Worm (Caenorhabditis elegans): ENCODE measurements around the gene fbxa-108.

Gene fbxa-108

DNA sequence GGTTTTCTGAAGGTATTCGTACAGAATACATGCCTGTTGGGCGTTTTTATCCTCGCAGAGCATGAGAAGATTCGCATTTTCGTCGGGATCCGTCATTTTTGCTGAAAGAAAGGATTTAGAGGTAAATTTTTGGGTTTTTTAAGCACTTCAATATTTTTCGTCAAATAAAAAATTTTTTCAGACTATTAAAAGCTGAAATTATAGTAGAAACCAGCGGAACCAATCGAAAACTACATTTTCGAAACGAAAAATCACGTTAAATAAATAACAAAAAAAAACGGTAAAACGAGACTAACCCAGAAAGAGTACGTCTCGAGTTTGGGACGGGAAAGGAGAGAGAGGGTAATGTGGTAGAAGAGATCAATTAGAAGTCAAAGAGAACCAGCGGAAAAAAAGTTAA, 8.8 kb downstream of the fbxa-108 start, which contains the start of gene fbxa-192:
Gene fbxa-192, minus strand, starts transcription at position 101 of the 400 bp plus-strand sequence.
- no peak for TF ChIP-seq mxl-3 (GFP tag; optimal IDR thresholded peaks at IDR 0.05)
- TF ChIP-seq zip-11 (GFP tag; IDR thresholded peaks at IDR 0.05): no peak
- no peak for TF ChIP-seq dpl-1 (GFP tag; optimal IDR thresholded peaks at IDR 0.05)
- TF ChIP-seq madf-9 (GFP tag; conservative IDR thresholded peaks at IDR 0.05): no peak
- TF ChIP-seq nhr-102 (tag; optimal IDR thresholded peaks at IDR 0.05): no peak
- no peak for TF ChIP-seq daf-8 (GFP tag; IDR thresholded peaks at IDR 0.05)
- no peak for TF ChIP-seq egl-43 (GFP tag; IDR thresholded peaks at IDR 0.05)

DNA sequence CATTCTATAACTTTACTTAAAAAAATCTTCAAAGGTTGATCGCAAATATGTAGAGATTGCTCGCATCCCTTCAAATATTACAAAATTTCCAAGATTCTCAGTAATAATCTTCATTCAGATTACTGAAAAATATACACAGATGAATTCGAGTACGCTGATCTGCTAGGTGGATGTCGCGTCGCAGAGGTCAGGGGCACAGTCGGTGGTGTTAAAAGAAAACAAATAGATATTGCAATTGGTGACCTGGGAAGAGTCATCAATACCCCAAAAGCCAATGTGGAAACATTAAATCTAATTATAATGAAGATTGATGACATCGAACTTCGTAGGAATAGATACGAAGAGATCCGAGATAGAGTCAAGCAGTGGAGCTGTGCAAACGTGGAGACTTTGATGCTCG, 30.6 kb downstream of the fbxa-108 start, which contains the start of gene F57G4.10:
Gene F57G4.10, plus strand, starts transcription at position 301 of the 400 bp plus-strand sequence.
- no peak for TF ChIP-seq daf-12 (tag; optimal IDR thresholded peaks at IDR 0.05)
- TF ChIP-seq nhr-102 (tag; optimal IDR thresholded peaks at IDR 0.05): no peak
- TF ChIP-seq set-16 (GFP tag; IDR thresholded peaks at IDR 0.05): no peak
- TF ChIP-seq nhr-6 (tag; optimal IDR thresholded peaks at IDR 0.05): no peak
- TF ChIP-seq spr-3 (GFP tag; optimal IDR thresholded peaks at IDR 0.05): no peak
- TF ChIP-seq T26A8.4 (GFP tag; IDR thresholded peaks at IDR 0.05): no peak
- no peak for TF ChIP-seq lin-13 (GFP tag; optimal IDR thresholded peaks at IDR 0.05)
- TF ChIP-seq ceh-62 (tag; optimal IDR thresholded peaks at IDR 0.05): no peak
- no peak for TF ChIP-seq nhr-41 (GFP tag; IDR thresholded peaks at IDR 0.05)
- TF ChIP-seq mdl-1 (tag; optimal IDR thresholded peaks at IDR 0.05): no peak
- TF ChIP-seq tra-1 (GFP tag; IDR thresholded peaks at IDR 0.05): no peak
- no peak for TF ChIP-seq snpc-4 (tag; optimal IDR thresholded peaks at IDR 0.05)
- no peak for TF ChIP-seq mxl-3 (GFP tag; optimal IDR thresholded peaks at IDR 0.05)
- no peak for TF ChIP-seq zag-1 (tag; optimal IDR thresholded peaks at IDR 0.05)
- TF ChIP-seq mdt-29 (GFP tag; IDR thresholded peaks at IDR 0.05): no peak
- no peak for TF ChIP-seq Y75B8A.6 (GFP tag; IDR thresholded peaks at IDR 0.05)
- TF ChIP-seq lin-39 (tag; optimal IDR thresholded peaks at IDR 0.05): no peak
- no peak for TF ChIP-seq F49E8.2 (tag; optimal IDR thresholded peaks at IDR 0.05; ENCODE audit: borderline replicate concordance)
- TF ChIP-seq tag-97 (GFP tag; IDR thresholded peaks at IDR 0.05): no peak
- TF ChIP-seq nhr-10 (tag; optimal IDR thresholded peaks at IDR 0.05): no peak

DNA sequence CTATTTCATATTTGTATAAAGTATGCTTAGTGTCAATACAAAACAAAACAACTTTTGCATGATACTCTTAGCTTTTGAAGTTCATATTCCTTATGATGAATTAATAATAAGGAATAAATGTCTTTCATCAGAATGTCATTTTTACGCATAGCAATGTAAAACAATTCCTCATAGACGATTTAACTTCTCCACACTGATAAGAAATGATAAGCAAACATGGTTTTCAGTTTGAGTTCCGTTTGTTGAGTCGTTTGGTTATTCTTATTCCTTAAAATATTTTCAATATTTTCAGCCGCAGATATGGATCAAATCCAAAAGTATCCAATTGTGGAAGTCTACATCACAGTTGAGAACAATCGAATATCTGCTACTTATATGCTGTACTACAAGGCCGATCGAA, 34.3 kb downstream of the fbxa-108 start, which contains the start of gene F57G4.11:
Gene F57G4.11, plus strand, starts transcription at position 301 of the 400 bp plus-strand sequence.
- TF ChIP-seq hif-1 (tag; optimal IDR thresholded peaks at IDR 0.05) (no peak), daf-8 (GFP tag; IDR thresholded peaks at IDR 0.05) (no peak), cey-2 (tag; optimal IDR thresholded peaks at IDR 0.05; ENCODE audit: borderline replicate concordance, insufficient read depth) (no peak), nhr-77 (tag; optimal IDR thresholded peaks at IDR 0.05) (no peak), pha-4 (GFP tag; IDR thresholded peaks at IDR 0.05) (no peak), pha-4 (tag; optimal IDR thresholded peaks at IDR 0.05) (no peak), R02D3.7 (tag; optimal IDR thresholded peaks at IDR 0.05) (no peak), ceh-20 (GFP tag; IDR thresholded peaks at IDR 0.05) (no peak), lim-7 (GFP tag; IDR thresholded peaks at IDR 0.05) (no peak), snpc-1.2 (GFP tag; IDR thresholded peaks at IDR 0.05) (no peak), nhr-237 (tag; optimal IDR thresholded peaks at IDR 0.05) (no peak), lin-29 (GFP tag; IDR thresholded peaks at IDR 0.05) (no peak), zfp-2 (tag; optimal IDR thresholded peaks at IDR 0.05) (no peak), saeg-2 (GFP tag; IDR thresholded peaks at IDR 0.05) (no peak), ceh-28 (tag; optimal IDR thresholded peaks at IDR 0.05) (no peak), D1046.2 (GFP tag; IDR thresholded peaks at IDR 0.05) (no peak), ceh-62 (tag; optimal IDR thresholded peaks at IDR 0.05) (no peak), hlh-30 (tag; optimal IDR thresholded peaks at IDR 0.05; ENCODE audit: insufficient read depth) (no peak), lin-13 (GFP tag; optimal IDR thresholded peaks at IDR 0.05) (no peak), madf-9 (GFP tag; conservative IDR thresholded peaks at IDR 0.05) (no peak), Y75B8A.6 (GFP tag; IDR thresholded peaks at IDR 0.05) (no peak)

Data from whole organism, L4 larva.